Fruit fly (Drosophila melanogaster) whole organism, embryonic: Measurements from ENCODE around the gene HisCl1.

Experiments used
- B-H2 ChIP-seq: fragments of 200-800 bp; sonication (Bioruptor generic); optimal IDR thresholded peaks from 2 replicates; lab custom pipeline; 2018; ENCODE audit warnings: missing biosample characterization, mild to moderate bottlenecking, missing genetic modification characterization
- CG10209 ChIP-seq: fragments of 200-800 bp; sonication (Bioruptor generic); optimal IDR thresholded peaks from 3 replicates; lab custom pipeline; 2017; ENCODE audit warnings: missing biosample characterization, mild to moderate bottlenecking, missing genetic modification characterization, missing genetic modification reagents
- CG11398 ChIP-seq: fragments of 200-800 bp; sonication (Bioruptor generic); optimal IDR thresholded peaks from 2 replicates; lab custom pipeline; 2016; ENCODE audit warnings: missing biosample characterization, missing genetic modification characterization
- CG12155 ChIP-seq: fragments of 200-800 bp; sonication (Bioruptor generic); optimal IDR thresholded peaks from 3 replicates; lab custom pipeline; 2016; ENCODE audit warnings: missing biosample characterization, missing genetic modification characterization
- CG12769 ChIP-seq: fragments of 200-800 bp; sonication (Bioruptor generic); optimal IDR thresholded peaks from 2 replicates; lab custom pipeline; 2019; ENCODE audit warnings: missing biosample characterization, mild to moderate bottlenecking, missing genetic modification characterization, moderate library complexity
- CG13624 ChIP-seq: fragments of 200-800 bp; sonication (Bioruptor generic); optimal IDR thresholded peaks from 2 replicates; lab custom pipeline; 2016; ENCODE audit warnings: missing biosample characterization, missing genetic modification characterization
- CG15514 ChIP-seq: fragments of 200-800 bp; sonication (Bioruptor generic); optimal IDR thresholded peaks from 3 replicates; lab custom pipeline; 2017; ENCODE audit warnings: missing biosample characterization, missing genetic modification characterization, mild to moderate bottlenecking, moderate library complexity, missing genetic modification reagents
- CG1832 ChIP-seq: fragments of 200-800 bp; sonication (Bioruptor generic); optimal IDR thresholded peaks from 2 replicates; lab custom pipeline; 2017; ENCODE audit warnings: missing biosample characterization, mild to moderate bottlenecking, missing genetic modification characterization, inconsistent platforms
- CG32767 ChIP-seq: fragments of 200-800 bp; sonication (Bioruptor generic); IDR thresholded peaks from 2 replicates; pipeline ENCODE4 v1.3.6; 2022; ENCODE audit warnings: missing biosample characterization, missing genetic modification characterization
- CG32772 ChIP-seq: fragments of 200-800 bp; sonication (Bioruptor generic); IDR thresholded peaks from 2 replicates; pipeline ENCODE4 v1.3.6; 2022; ENCODE audit warnings: missing biosample characterization, missing genetic modification characterization
- CG34376 ChIP-seq: fragments of 200-800 bp; sonication (Bioruptor generic); optimal IDR thresholded peaks from 2 replicates; lab custom pipeline; 2018; ENCODE audit warnings: missing biosample characterization, mild to moderate bottlenecking, missing genetic modification characterization
- CG4328 ChIP-seq: fragments of 200-800 bp; sonication (Bioruptor generic); optimal IDR thresholded peaks from 3 replicates; lab custom pipeline; 2017; ENCODE audit warnings: missing biosample characterization, missing genetic modification reagents, missing genetic modification characterization
- CG4820 ChIP-seq: fragments of 200-800 bp; sonication (Bioruptor generic); optimal IDR thresholded peaks from 3 replicates; lab custom pipeline; 2016; ENCODE audit warnings: missing biosample characterization, missing genetic modification characterization
- CG5180 ChIP-seq: fragments of 200-800 bp; sonication (Bioruptor generic); optimal IDR thresholded peaks from 3 replicates; lab custom pipeline; 2017; ENCODE audit warnings: missing biosample characterization, missing genetic modification characterization, mild to moderate bottlenecking, moderate library complexity, missing genetic modification reagents
- CG6175 ChIP-seq: fragments of 200-800 bp; sonication (Bioruptor generic); IDR thresholded peaks from 3 replicates; pipeline ENCODE4 v1.3.6; 2022; ENCODE audit warnings: missing biosample characterization, missing genetic modification characterization
- CG6272 ChIP-seq: fragments of 200-800 bp; sonication (Bioruptor generic); IDR thresholded peaks from 2 replicates; pipeline ENCODE4 v1.3.6; 2022; ENCODE audit warnings: missing biosample characterization, missing genetic modification characterization
- CG6689 ChIP-seq: fragments of 200-800 bp; sonication (Bioruptor generic); IDR thresholded peaks from 2 replicates; pipeline ENCODE4 v1.3.6; 2022; ENCODE audit warnings: missing biosample characterization, missing genetic modification characterization
- CG7928 ChIP-seq: fragments of 200-800 bp; sonication (Bioruptor generic); optimal IDR thresholded peaks from 2 replicates; lab custom pipeline; 2017; ENCODE audit warnings: missing biosample characterization, mild to moderate bottlenecking, missing genetic modification characterization
- CG8089 ChIP-seq: fragments of 200-800 bp; sonication (Bioruptor generic); optimal IDR thresholded peaks from 3 replicates; lab custom pipeline; 2016; ENCODE audit warnings: missing biosample characterization, missing genetic modification characterization
- CG8359 ChIP-seq: fragments of 200-800 bp; sonication (Bioruptor generic); optimal IDR thresholded peaks from 2 replicates; lab custom pipeline; 2017; ENCODE audit warnings: missing biosample characterization, mild to moderate bottlenecking, missing genetic modification characterization, borderline replicate concordance
- CG9215 ChIP-seq: fragments of 200-800 bp; sonication (Bioruptor generic); IDR thresholded peaks from 2 replicates; pipeline ENCODE4 v1.3.6; 2022; ENCODE audit warnings: missing biosample characterization, missing genetic modification characterization
- CG9437 ChIP-seq: fragments of 200-800 bp; sonication (Bioruptor generic); optimal IDR thresholded peaks from 2 replicates; lab custom pipeline; 2018; ENCODE audit warnings: missing biosample characterization, mild to moderate bottlenecking, missing genetic modification characterization
- CTCF ChIP-seq: fragments of 200-800 bp; sonication (Bioruptor generic); optimal IDR thresholded peaks from 2 replicates; lab custom pipeline; 2017; ENCODE audit warnings: missing biosample characterization, mild to moderate bottlenecking, missing genetic modification characterization, moderate library complexity
- D ChIP-seq, 2 experiments: fragments of 200-800 bp in 1 of 2; fragments of >200 bp in 1 of 2; sonication (Bioruptor generic) in 1 of 2; optimal IDR thresholded peaks; 2 replicates in 1 of 2; 3 replicates in 1 of 2; lab custom pipeline; 2017; ENCODE audit warnings: mild to moderate bottlenecking in 1 of 2, missing biosample characterization in 1 of 2, missing genetic modification characterization in 1 of 2, missing genetic modification reagents in 1 of 2
- Dad ChIP-seq: fragments of 200-800 bp; sonication (Bioruptor generic); optimal IDR thresholded peaks from 3 replicates; lab custom pipeline; 2016; ENCODE audit warnings: missing biosample characterization, missing genetic modification characterization
- Doc3 ChIP-seq: fragments of 200-800 bp; sonication (Bioruptor generic); IDR thresholded peaks from 3 replicates; pipeline ENCODE4 v1.3.6; 2022; ENCODE audit warnings: missing biosample characterization, missing genetic modification characterization; ENCODE audit not compliant: partially characterized antibody
- E2f2 ChIP-seq: fragments of 200-800 bp; sonication (Bioruptor generic); IDR thresholded peaks from 2 replicates; pipeline ENCODE4 v1.3.6; 2022; ENCODE audit warnings: missing biosample characterization, missing genetic modification characterization
- HHEX ChIP-seq: fragments of 200-800 bp; sonication (Bioruptor generic); optimal IDR thresholded peaks from 3 replicates; lab custom pipeline; 2017; ENCODE audit warnings: missing biosample characterization, mild to moderate bottlenecking, missing genetic modification characterization, missing genetic modification reagents
- HLH4C ChIP-seq: fragments of 200-800 bp; sonication (Bioruptor generic); IDR thresholded peaks from 3 replicates; pipeline ENCODE4 v1.3.6; 2022; ENCODE audit warnings: missing biosample characterization, missing genetic modification characterization; ENCODE audit not compliant: partially characterized antibody
- Lhr ChIP-seq: fragments of 200-800 bp; sonication (Bioruptor generic); optimal IDR thresholded peaks from 3 replicates; lab custom pipeline; 2017; ENCODE audit warnings: mild to moderate bottlenecking, missing biosample characterization, missing genetic modification reagents, missing genetic modification characterization
- PHDP ChIP-seq: fragments of 200-800 bp; sonication (Bioruptor generic); optimal IDR thresholded peaks from 3 replicates; lab custom pipeline; 2018; ENCODE audit warnings: missing biosample characterization, mild to moderate bottlenecking, missing genetic modification characterization, moderate library complexity
- Pdp1 ChIP-seq, 2 experiments: fragments of 200-800 bp; sonication (Bioruptor generic); optimal IDR thresholded peaks; 3 replicates each; lab custom pipeline; 2016; ENCODE audit warnings: missing biosample characterization in 2 of 2, missing genetic modification characterization in 2 of 2, mild to moderate bottlenecking in 1 of 2, moderate library complexity in 1 of 2
- Sin3A ChIP-seq: fragments of >200 bp; optimal IDR thresholded peaks from 2 replicates; lab custom pipeline; 2018
- Sox102F ChIP-seq: fragments of 200-800 bp; sonication (Bioruptor generic); optimal IDR thresholded peaks from 2 replicates; lab custom pipeline; 2018; ENCODE audit warnings: missing biosample characterization, mild to moderate bottlenecking, missing genetic modification characterization, moderate library complexity
- bcd ChIP-seq: fragments of 200-800 bp; sonication (Bioruptor generic); optimal IDR thresholded peaks from 2 replicates; lab custom pipeline; 2017; ENCODE audit warnings: missing biosample characterization, mild to moderate bottlenecking, missing genetic modification characterization
- bowl ChIP-seq: fragments of 200-800 bp; sonication (Bioruptor generic); IDR thresholded peaks from 2 replicates; pipeline ENCODE4 v1.3.6; 2022; ENCODE audit warnings: missing biosample characterization, missing genetic modification characterization
- ci ChIP-seq: fragments of 200-800 bp; sonication (Bioruptor generic); IDR thresholded peaks from 3 replicates; pipeline ENCODE4 v1.3.6; 2022; ENCODE audit warnings: missing biosample characterization, missing genetic modification characterization
- dan ChIP-seq: fragments of 200-800 bp; sonication (Bioruptor generic); IDR thresholded peaks from 2 replicates; pipeline ENCODE4 v1.3.6; 2022; ENCODE audit warnings: missing biosample characterization, missing genetic modification characterization
- disco-r ChIP-seq: fragments of 200-800 bp; sonication (Bioruptor generic); optimal IDR thresholded peaks from 2 replicates; lab custom pipeline; 2016; ENCODE audit warnings: missing biosample characterization, missing genetic modification characterization
- dmrt11E ChIP-seq: fragments of 200-800 bp; sonication (Bioruptor generic); optimal IDR thresholded peaks from 3 replicates; lab custom pipeline; 2018; ENCODE audit warnings: missing biosample characterization, mild to moderate bottlenecking, missing genetic modification characterization, moderate library complexity
- ems ChIP-seq: fragments of 200-800 bp; sonication (Bioruptor generic); optimal IDR thresholded peaks from 3 replicates; lab custom pipeline; 2016; ENCODE audit warnings: missing biosample characterization, missing genetic modification characterization
- ftz-f1 ChIP-seq: fragments of 200-800 bp; sonication (Bioruptor generic); optimal IDR thresholded peaks from 2 replicates; lab custom pipeline; 2016; ENCODE audit warnings: missing biosample characterization, missing genetic modification characterization
- gro ChIP-seq: fragments of 200-800 bp; sonication (Bioruptor generic); optimal IDR thresholded peaks from 2 replicates; lab custom pipeline; 2016; ENCODE audit warnings: missing biosample characterization, missing genetic modification characterization
- jigr1 ChIP-seq: fragments of 200-800 bp; sonication (Bioruptor generic); IDR thresholded peaks from 3 replicates; pipeline ENCODE4 v1.3.6; 2022; ENCODE audit warnings: missing biosample characterization, missing genetic modification characterization
- kay ChIP-seq: fragments of 200-800 bp; sonication (Bioruptor generic); optimal IDR thresholded peaks from 2 replicates; lab custom pipeline; 2016; ENCODE audit warnings: missing biosample characterization, missing genetic modification characterization
- kni ChIP-seq: fragments of 200-800 bp; sonication (Bioruptor generic); optimal IDR thresholded peaks from 3 replicates; lab custom pipeline; 2017; ENCODE audit warnings: mild to moderate bottlenecking, missing biosample characterization, missing genetic modification reagents, missing genetic modification characterization
- pan ChIP-seq, 4 experiments: fragments of >200 bp in 3 of 4; fragments of 200-800 bp in 1 of 4; sonication (Bioruptor generic) in 1 of 4; optimal IDR thresholded peaks in 3 of 4; IDR thresholded peaks in 1 of 4; 2 replicates each; pipeline versions ENCODE4 v1.3.6 to Lab custom; 2017 to 2022; ENCODE audit warnings: missing biosample characterization in 2 of 4, missing genetic modification characterization in 2 of 4, mixed read lengths in 1 of 4
- rib ChIP-seq: fragments of 200-800 bp; sonication (Bioruptor generic); IDR thresholded peaks from 2 replicates; pipeline ENCODE4 v1.3.6; 2022; ENCODE audit warnings: missing biosample characterization, missing genetic modification characterization
- trh ChIP-seq: fragments of 200-800 bp; sonication (Bioruptor generic); optimal IDR thresholded peaks from 2 replicates; lab custom pipeline; 2016; ENCODE audit warnings: missing biosample characterization, missing genetic modification characterization
- usp ChIP-seq: fragments of >200 bp; optimal IDR thresholded peaks from 2 replicates; lab custom pipeline; 2017; ENCODE audit warnings: missing biosample characterization, missing genetic modification characterization

HisCl1 gene

dm6 chr3R:11780181-11780688, 6.7 kb upstream of the HisCl1 start (continued):
- TF ChIP-seq E2f2 (peak; percentile 30; the same call in 1 of the 2 replicates), bcd (GFP tag; lab: Kevin White, UChicago) (peak; percentile 92), CG12155 (GFP tag; lab: Kevin White, UChicago) (peak; percentile 84), HLH4C (GFP tag; lab: Robert Waterston, UW) (no peak), ftz-f1 (GFP tag; lab: Kevin White, UChicago) (no peak), HHEX (GFP tag; lab: Kevin White, UChicago) (peak; percentile 80), Sin3A (no peak), PHDP (peak; percentile 91), ems (GFP tag; lab: Kevin White, UChicago) (peak; percentile 54), CG15514 (GFP tag; lab: Kevin White, UChicago) (peak; percentile 12), CG6689 (peak; percentile 88), Lhr (peak; percentile 89), Doc3 (GFP tag; lab: Robert Waterston, UW) (no peak), CG6175 (GFP tag; lab: Robert Waterston, UW) (no peak), D (optimal IDR thresholded peaks at IDR 0.05; lab: Kevin White, UChicago) (no peak), D (GFP tag; optimal IDR thresholded peaks at IDR 0.05; lab: Kevin White, UChicago) (peak; percentile 98), CG9215 (GFP tag; lab: Robert Waterston, UW) (no peak), gro (GFP tag; lab: Kevin White, UChicago) (no peak), CG4328 (GFP tag; lab: Kevin White, UChicago) (peak; percentile 65), CG32772 (GFP tag; lab: Robert Waterston, UW) (peak; percentile 87), CG13624 (GFP tag; lab: Kevin White, UChicago) (no peak), CG4820 (GFP tag; lab: Kevin White, UChicago) (peak; percentile 94), CG5180 (GFP tag; lab: Kevin White, UChicago) (peak; percentile 79), CTCF (GFP tag; lab: Kevin White, UChicago) (peak; percentile 42), Sox102F (GFP tag; lab: Kevin White, UChicago) (peak; percentile 96), CG32767 (GFP tag; lab: Robert Waterston, UW) (peak; percentile 83), kay (peak; percentile 79), usp (GFP tag; lab: Kevin White, UChicago) (no peak), Pdp1 (GFP tag; optimal IDR thresholded peaks at IDR 0.05; lab: Kevin White, UChicago) (peak; percentile 28 to 76), trh (GFP tag; lab: Kevin White, UChicago) (peak; percentile 87), CG34376 (GFP tag; lab: Kevin White, UChicago) (no peak), jigr1 (GFP tag; lab: Robert Waterston, UW) (peak; percentile 59; the same call in 1 of the 3 replicates), CG7928 (no peak), disco-r (GFP tag; lab: Kevin White, UChicago) (no peak), bowl (peak; percentile 48; the same call in 1 of the 2 replicates), dan (GFP tag; lab: Robert Waterston, UW) (peak; percentile 39; the same call in 1 of the 2 replicates), pan (optimal IDR thresholded peaks at IDR 0.05; lab: Kevin White, UChicago) (no peak), pan (GFP tag; optimal IDR thresholded peaks at IDR 0.05 in 1 of 2, IDR thresholded peaks at IDR 0.05 in 1 of 2) (peak in 1 of 2 experiments; percentile 78), rib (GFP tag; lab: Robert Waterston, UW) (no peak), Dad (GFP tag; lab: Kevin White, UChicago) (no peak), CG8359 (peak; percentile 92), kni (GFP tag; lab: Kevin White, UChicago) (no peak), CG6272 (GFP tag; lab: Robert Waterston, UW) (peak; percentile 85), CG9437 (GFP tag; lab: Kevin White, UChicago) (peak; percentile 88), CG1832 (GFP tag; lab: Kevin White, UChicago) (no peak), CG10209 (GFP tag; lab: Kevin White, UChicago) (peak; percentile 94), B-H2 (GFP tag; lab: Kevin White, UChicago) (no peak), ci (GFP tag; lab: Robert Waterston, UW) (peak; percentile 94), CG8089 (GFP tag; lab: Kevin White, UChicago) (no peak), CG12769 (tag; lab: Kevin White, UChicago) (no peak), dmrt11E (tag; lab: Kevin White, UChicago) (peak; percentile 100), CG11398 (GFP tag; lab: Kevin White, UChicago) (no peak)
